Fruit fly (Drosophila melanogaster) whole organism, embryonic: ENCODE results near the gene mei-P26.

ENCODE experiments used
- Bdp1 ChIP-seq: fragments of 200-800 bp; sonication (Bioruptor generic); optimal IDR thresholded peaks from 3 replicates; lab custom pipeline; 2016; ENCODE audit warnings: missing biosample characterization, missing genetic modification characterization
- CG10565 ChIP-seq: fragments of 200-800 bp; sonication (Bioruptor generic); optimal IDR thresholded peaks from 3 replicates; lab custom pipeline; 2016; ENCODE audit warnings: missing biosample characterization, mild to moderate bottlenecking, missing genetic modification characterization
- CG10654 ChIP-seq: fragments of 200-800 bp; sonication (Bioruptor generic); optimal IDR thresholded peaks from 2 replicates; lab custom pipeline; 2016; ENCODE audit warnings: missing biosample characterization, missing genetic modification characterization
- CG14965 ChIP-seq: fragments of 200-800 bp; sonication (Bioruptor generic); optimal IDR thresholded peaks from 2 replicates; lab custom pipeline; 2016; ENCODE audit warnings: missing biosample characterization, missing genetic modification characterization, borderline replicate concordance
- CG15514 ChIP-seq: fragments of 200-800 bp; sonication (Bioruptor generic); optimal IDR thresholded peaks from 3 replicates; lab custom pipeline; 2017; ENCODE audit warnings: missing biosample characterization, missing genetic modification characterization, mild to moderate bottlenecking, moderate library complexity, missing genetic modification reagents
- CG1603 ChIP-seq: fragments of 200-800 bp; sonication (Bioruptor generic); optimal IDR thresholded peaks from 2 replicates; lab custom pipeline; 2019; ENCODE audit warnings: missing biosample characterization, mild to moderate bottlenecking, missing genetic modification characterization, moderate library complexity
- CG16813 ChIP-seq: fragments of 200-800 bp; sonication (Bioruptor generic); IDR thresholded peaks from 3 replicates; pipeline ENCODE4 v1.3.6; 2022; ENCODE audit warnings: missing biosample characterization, missing genetic modification characterization; ENCODE audit not compliant: partially characterized antibody
- CG18599 ChIP-seq: fragments of 200-800 bp; sonication (Bioruptor generic); optimal IDR thresholded peaks from 3 replicates; lab custom pipeline; 2017; ENCODE audit warnings: missing biosample characterization, missing genetic modification characterization, mild to moderate bottlenecking, moderate library complexity, missing genetic modification reagents
- CG30020 ChIP-seq: fragments of 200-800 bp; optimal IDR thresholded peaks from 2 replicates; lab custom pipeline; 2019; ENCODE audit warnings: missing biosample characterization, mild to moderate bottlenecking, missing genetic modification characterization, moderate library complexity
- CG33557 ChIP-seq: fragments of 200-800 bp; sonication (Bioruptor generic); optimal IDR thresholded peaks from 2 replicates; lab custom pipeline; 2019; ENCODE audit warnings: missing biosample characterization, mild to moderate bottlenecking, missing genetic modification characterization, moderate library complexity
- CG3407 ChIP-seq: fragments of 200-800 bp; sonication (Bioruptor generic); optimal IDR thresholded peaks from 2 replicates; lab custom pipeline; 2018; ENCODE audit warnings: missing biosample characterization, mild to moderate bottlenecking, missing genetic modification characterization
- CG3847 ChIP-seq: fragments of 200-800 bp; sonication (Bioruptor generic); IDR thresholded peaks from 2 replicates; pipeline ENCODE4 v1.3.6; 2022; ENCODE audit warnings: missing biosample characterization, missing genetic modification characterization
- CG4282 ChIP-seq: fragments of 200-800 bp; sonication (Bioruptor generic); optimal IDR thresholded peaks from 2 replicates; lab custom pipeline; 2016; ENCODE audit warnings: missing biosample characterization, missing genetic modification characterization
- CG4424 ChIP-seq: fragments of 200-800 bp; sonication (Bioruptor generic); optimal IDR thresholded peaks from 3 replicates; lab custom pipeline; 2016; ENCODE audit warnings: missing biosample characterization, missing genetic modification characterization
- CG6272 ChIP-seq: fragments of 200-800 bp; sonication (Bioruptor generic); IDR thresholded peaks from 2 replicates; pipeline ENCODE4 v1.3.6; 2022; ENCODE audit warnings: missing biosample characterization, missing genetic modification characterization
- CG6654 ChIP-seq: fragments of 200-800 bp; sonication (Bioruptor generic); optimal IDR thresholded peaks from 2 replicates; lab custom pipeline; 2017; ENCODE audit warnings: missing biosample characterization, mild to moderate bottlenecking, missing genetic modification characterization
- CG6689 ChIP-seq: fragments of 200-800 bp; sonication (Bioruptor generic); IDR thresholded peaks from 2 replicates; pipeline ENCODE4 v1.3.6; 2022; ENCODE audit warnings: missing biosample characterization, missing genetic modification characterization
- CG6813 ChIP-seq: fragments of 200-800 bp; sonication (Bioruptor generic); optimal IDR thresholded peaks from 2 replicates; lab custom pipeline; 2017; ENCODE audit warnings: missing biosample characterization, missing genetic modification characterization, mild to moderate bottlenecking, moderate library complexity, missing genetic modification reagents
- CG7556 ChIP-seq: fragments of 200-800 bp; sonication (Bioruptor generic); optimal IDR thresholded peaks from 2 replicates; lab custom pipeline; 2017; ENCODE audit warnings: missing biosample characterization, mild to moderate bottlenecking, missing genetic modification characterization
- CG9797 ChIP-seq: fragments of 200-800 bp; sonication (Bioruptor generic); optimal IDR thresholded peaks from 3 replicates; lab custom pipeline; 2018; ENCODE audit warnings: missing biosample characterization, mild to moderate bottlenecking, missing genetic modification characterization
- Camta ChIP-seq: fragments of 200-800 bp; sonication (Bioruptor generic); optimal IDR thresholded peaks from 2 replicates; lab custom pipeline; 2016; ENCODE audit warnings: missing biosample characterization, missing genetic modification characterization
- Chrac-16 ChIP-seq: fragments of 200-800 bp; sonication (Bioruptor generic); optimal IDR thresholded peaks from 3 replicates; lab custom pipeline; 2016; ENCODE audit warnings: missing biosample characterization, missing genetic modification characterization
- CrebB ChIP-seq: fragments of 200-800 bp; sonication (Bioruptor generic); optimal IDR thresholded peaks from 3 replicates; lab custom pipeline; 2018; ENCODE audit warnings: missing biosample characterization, mild to moderate bottlenecking, missing genetic modification characterization
- D ChIP-seq, 2 experiments: fragments of 200-800 bp in 1 of 2; fragments of >200 bp in 1 of 2; sonication (Bioruptor generic) in 1 of 2; optimal IDR thresholded peaks; 2 replicates in 1 of 2; 3 replicates in 1 of 2; lab custom pipeline; 2017; ENCODE audit warnings: mild to moderate bottlenecking in 1 of 2, missing biosample characterization in 1 of 2, missing genetic modification characterization in 1 of 2, missing genetic modification reagents in 1 of 2
- E2f1 ChIP-seq: fragments of 200-800 bp; sonication (Bioruptor generic); IDR thresholded peaks from 2 replicates; pipeline ENCODE4 v1.3.6; 2022; ENCODE audit warnings: missing biosample characterization, missing genetic modification characterization
- Hand ChIP-seq: fragments of 200-800 bp; sonication (Bioruptor generic); optimal IDR thresholded peaks from 2 replicates; lab custom pipeline; 2017; ENCODE audit warnings: mild to moderate bottlenecking, missing biosample characterization, missing genetic modification reagents, missing genetic modification characterization
- HmgD ChIP-seq: fragments of 200-800 bp; sonication (Bioruptor generic); optimal IDR thresholded peaks from 3 replicates; lab custom pipeline; 2016; ENCODE audit warnings: missing biosample characterization, missing genetic modification characterization
- Hmx ChIP-seq: fragments of 200-800 bp; sonication (Bioruptor generic); optimal IDR thresholded peaks from 2 replicates; lab custom pipeline; 2016; ENCODE audit warnings: missing biosample characterization, missing genetic modification characterization
- Nf-YA ChIP-seq: fragments of 200-800 bp; sonication (Bioruptor generic); IDR thresholded peaks from 2 replicates; pipeline ENCODE4 v1.3.6; 2022; ENCODE audit warnings: missing biosample characterization, missing genetic modification characterization
- Side ChIP-seq: fragments of 200-800 bp; sonication (Bioruptor generic); optimal IDR thresholded peaks from 2 replicates; lab custom pipeline; 2016; ENCODE audit warnings: missing biosample characterization, missing genetic modification characterization
- amos ChIP-seq: fragments of 200-800 bp; sonication (Bioruptor generic); IDR thresholded peaks from 2 replicates; pipeline ENCODE4 v1.3.6; 2022; ENCODE audit warnings: missing biosample characterization, missing genetic modification characterization; ENCODE audit not compliant: partially characterized antibody
- chinmo ChIP-seq: fragments of 200-800 bp; sonication (Bioruptor generic); IDR thresholded peaks from 4 replicates; pipeline ENCODE4 v1.3.6; 2022; ENCODE audit warnings: missing biosample characterization, missing genetic modification characterization; ENCODE audit not compliant: partially characterized antibody
- da ChIP-seq: fragments of 200-800 bp; sonication (Bioruptor generic); optimal IDR thresholded peaks from 2 replicates; lab custom pipeline; 2016; ENCODE audit warnings: missing biosample characterization, missing genetic modification characterization
- dm ChIP-seq: fragments of 200-800 bp; sonication (Bioruptor generic); optimal IDR thresholded peaks from 3 replicates; lab custom pipeline; 2016; ENCODE audit warnings: missing biosample characterization, missing genetic modification characterization
- emc ChIP-seq: fragments of 200-800 bp; sonication (Bioruptor generic); optimal IDR thresholded peaks from 2 replicates; lab custom pipeline; 2016; ENCODE audit warnings: missing biosample characterization, missing genetic modification characterization
- fd64A ChIP-seq: fragments of 200-800 bp; sonication (Bioruptor generic); optimal IDR thresholded peaks from 3 replicates; lab custom pipeline; 2018; ENCODE audit warnings: missing biosample characterization, mild to moderate bottlenecking, missing genetic modification characterization
- gce ChIP-seq: fragments of 200-800 bp; sonication (Bioruptor generic); IDR thresholded peaks from 3 replicates; pipeline ENCODE4 v1.3.6; 2022; ENCODE audit warnings: missing biosample characterization, missing genetic modification characterization
- gcm ChIP-seq: fragments of 200-800 bp; sonication (Bioruptor generic); optimal IDR thresholded peaks from 2 replicates; lab custom pipeline; 2019; ENCODE audit warnings: missing biosample characterization, mild to moderate bottlenecking, missing genetic modification characterization, moderate library complexity
- gsb ChIP-seq: fragments of 200-800 bp; sonication (Bioruptor generic); IDR thresholded peaks from 2 replicates; pipeline ENCODE4 v1.3.6; 2022; ENCODE audit warnings: missing biosample characterization, missing genetic modification characterization
- inv ChIP-seq: fragments of 200-800 bp; sonication (Bioruptor generic); IDR thresholded peaks from 2 replicates; pipeline ENCODE4 v1.3.6; 2022; ENCODE audit warnings: missing biosample characterization, missing genetic modification characterization; ENCODE audit not compliant: partially characterized antibody
- p53 ChIP-seq: fragments of 200-800 bp; sonication (Bioruptor generic); optimal IDR thresholded peaks from 2 replicates; lab custom pipeline; 2016; ENCODE audit warnings: missing biosample characterization, missing genetic modification characterization
- pan ChIP-seq, 4 experiments: fragments of >200 bp in 3 of 4; fragments of 200-800 bp in 1 of 4; sonication (Bioruptor generic) in 1 of 4; optimal IDR thresholded peaks in 3 of 4; IDR thresholded peaks in 1 of 4; 2 replicates each; pipeline versions ENCODE4 v1.3.6 to Lab custom; 2017 to 2022; ENCODE audit warnings: missing biosample characterization in 2 of 4, missing genetic modification characterization in 2 of 4, mixed read lengths in 1 of 4
- schlank ChIP-seq: fragments of 200-800 bp; sonication (Bioruptor generic); optimal IDR thresholded peaks from 2 replicates; lab custom pipeline; 2018; ENCODE audit warnings: missing biosample characterization, mild to moderate bottlenecking, missing genetic modification characterization
- sqz ChIP-seq: fragments of 200-800 bp; sonication (Bioruptor generic); optimal IDR thresholded peaks from 3 replicates; lab custom pipeline; 2018; ENCODE audit warnings: missing biosample characterization, mild to moderate bottlenecking, missing genetic modification characterization
- trh ChIP-seq: fragments of 200-800 bp; sonication (Bioruptor generic); optimal IDR thresholded peaks from 2 replicates; lab custom pipeline; 2016; ENCODE audit warnings: missing biosample characterization, missing genetic modification characterization
- tup ChIP-seq: fragments of 200-800 bp; sonication (Bioruptor generic); optimal IDR thresholded peaks from 2 replicates; lab custom pipeline; 2016; ENCODE audit warnings: missing biosample characterization, mild to moderate bottlenecking, missing genetic modification characterization, moderate library complexity
- twi ChIP-seq: fragments of 200-800 bp; optimal IDR thresholded peaks from 2 replicates; lab custom pipeline; 2019; ENCODE audit warnings: missing biosample characterization, mild to moderate bottlenecking, missing genetic modification characterization, moderate library complexity

Gene mei-P26

DNA sequence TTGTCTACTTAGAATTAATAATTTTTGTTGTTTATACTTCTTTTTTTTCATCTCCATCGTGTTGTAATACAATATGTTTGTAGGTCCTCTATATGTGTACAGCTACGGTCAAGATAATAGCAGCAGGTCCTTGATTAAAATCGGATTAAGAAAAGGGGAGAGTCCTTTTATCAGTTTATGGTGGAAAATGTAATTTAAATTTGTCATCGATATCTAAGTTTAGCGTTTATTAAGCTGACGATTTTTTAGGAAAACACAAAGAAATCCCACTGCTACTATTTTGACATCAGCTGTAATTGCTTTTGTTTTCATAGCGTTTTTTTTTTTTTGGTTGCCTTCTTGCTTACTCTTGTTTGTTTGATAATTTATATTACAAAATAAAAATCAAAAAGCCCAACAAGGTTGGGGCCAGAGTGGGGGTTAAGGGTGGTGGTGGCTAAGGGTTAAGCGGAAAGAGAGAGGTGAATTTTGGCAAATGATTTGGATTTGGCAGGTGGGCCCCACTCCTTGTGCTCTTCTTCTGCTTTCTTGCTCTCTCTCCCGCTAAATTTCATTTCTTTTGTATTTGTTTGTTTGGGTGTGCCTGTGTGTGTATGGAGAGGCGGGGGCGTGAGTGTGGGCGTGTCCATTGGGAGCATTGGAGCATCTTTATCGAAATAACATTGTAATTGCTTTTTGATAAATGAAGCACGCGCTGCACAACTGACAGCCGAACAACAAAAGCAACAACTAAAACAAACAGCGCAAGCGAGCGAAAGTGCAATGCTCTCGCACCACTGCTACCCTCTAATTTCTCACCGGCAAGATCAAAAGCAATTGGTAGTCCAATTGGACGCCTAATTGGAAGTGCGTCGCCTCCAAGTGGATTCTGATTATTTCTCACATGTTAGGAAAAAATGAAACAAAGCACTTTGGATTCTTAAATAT lies 42.0 kb upstream of the mei-P26 start (continued):
- no peak for TF ChIP-seq pan (optimal IDR thresholded peaks at IDR 0.05; lab: Kevin White, UChicago)
- peak in 1 of 2 experiments; percentile 50 for TF ChIP-seq pan (GFP tag; optimal IDR thresholded peaks at IDR 0.05 in 1 of 2, IDR thresholded peaks at IDR 0.05 in 1 of 2)
- TF ChIP-seq CG10654 (GFP tag; lab: Kevin White, UChicago) = no peak
- no peak for TF ChIP-seq tup (GFP tag; lab: Kevin White, UChicago)
- no peak for TF ChIP-seq gsb (GFP tag; lab: Robert Waterston, UW)
- TF ChIP-seq fd64A = no peak
- no peak for TF ChIP-seq CG33557
- peak; percentile 21 for TF ChIP-seq CG15514 (GFP tag; lab: Kevin White, UChicago)
- TF ChIP-seq emc = no peak
- no peak for TF ChIP-seq Chrac-16
- TF ChIP-seq CG18599 (GFP tag; lab: Kevin White, UChicago) = peak; percentile 58
- no peak for TF ChIP-seq CG6272 (GFP tag; lab: Robert Waterston, UW)
- no peak for TF ChIP-seq Nf-YA (GFP tag; lab: Robert Waterston, UW)
- no peak for TF ChIP-seq sqz (GFP tag; lab: Kevin White, UChicago)
- TF ChIP-seq trh (GFP tag; lab: Kevin White, UChicago) = no peak
- TF ChIP-seq Camta (GFP tag; lab: Kevin White, UChicago) = peak; percentile 12
- peak; percentile 35 for TF ChIP-seq CG1603
- no peak for TF ChIP-seq da (GFP tag; lab: Kevin White, UChicago)
- no peak for TF ChIP-seq CG4282 (GFP tag; lab: Kevin White, UChicago)
- TF ChIP-seq CG14965 (GFP tag; lab: Kevin White, UChicago) = no peak
- TF ChIP-seq D (optimal IDR thresholded peaks at IDR 0.05; lab: Kevin White, UChicago) = no peak
- peak; percentile 37 for TF ChIP-seq D (GFP tag; optimal IDR thresholded peaks at IDR 0.05; lab: Kevin White, UChicago)
- TF ChIP-seq p53 (GFP tag; lab: Kevin White, UChicago) = no peak
- TF ChIP-seq CG10565 (GFP tag; lab: Kevin White, UChicago) = no peak
- no peak for TF ChIP-seq amos (GFP tag; lab: Robert Waterston, UW)
- TF ChIP-seq inv (GFP tag; lab: Robert Waterston, UW) = no peak
- peak; percentile 22; the same call in 1 of the 2 replicates for TF ChIP-seq CG6689 (GFP tag; lab: Robert Waterston, UW)
- TF ChIP-seq CG30020 (tag; lab: Kevin White, UChicago) = no peak
- no peak for TF ChIP-seq CG9797 (GFP tag; lab: Kevin White, UChicago)
- TF ChIP-seq CG4424 (GFP tag; lab: Kevin White, UChicago) = peak; percentile 21
- TF ChIP-seq gcm (GFP tag; lab: Kevin White, UChicago) = peak; percentile 7
- peak; percentile 46 for TF ChIP-seq CG7556 (GFP tag; lab: Kevin White, UChicago)
- no peak for TF ChIP-seq CG16813
- no peak for TF ChIP-seq HmgD (GFP tag; lab: Kevin White, UChicago)
- peak; percentile 7 for TF ChIP-seq Side
- TF ChIP-seq dm (GFP tag; lab: Kevin White, UChicago) = no peak
- TF ChIP-seq CG6813 (GFP tag; lab: Kevin White, UChicago) = peak; percentile 53
- no peak for TF ChIP-seq chinmo (GFP tag; lab: Robert Waterston, UW)
- TF ChIP-seq E2f1 (GFP tag; lab: Robert Waterston, UW) = 0 out of 2 replicates have a peak, but pooled peaks have one; percentile 32
- no peak for TF ChIP-seq twi (tag; lab: Kevin White, UChicago)
- TF ChIP-seq Bdp1 (GFP tag; lab: Kevin White, UChicago) = no peak
- no peak for TF ChIP-seq schlank (tag; lab: Kevin White, UChicago)
- no peak for TF ChIP-seq CrebB
- peak; percentile 12 for TF ChIP-seq Hand (GFP tag; lab: Kevin White, UChicago)
- TF ChIP-seq gce (GFP tag; lab: Robert Waterston, UW) = no peak
- TF ChIP-seq Hmx (GFP tag; lab: Kevin White, UChicago) = no peak
- no peak for TF ChIP-seq CG3407
- TF ChIP-seq CG6654 (GFP tag; lab: Kevin White, UChicago) = no peak
- TF ChIP-seq CG3847 (GFP tag; lab: Robert Waterston, UW) = no peak
